Worm (Caenorhabditis elegans) whole organism, L4 larva: ENCODE measurements around the gene ZK643.2.

Source experiments
- F10B5.3 ChIP-seq: sonication (generic microtip); optimal IDR thresholded peaks from 2 replicates; lab custom pipeline; 2016; ENCODE audit warnings: mild to moderate bottlenecking, missing genetic modification characterization, missing compliant biosample characterization
- F26F4.8 ChIP-seq: fragments of 200-800 bp; sonication (Bioruptor generic); conservative IDR thresholded peaks from 2 replicates; pipeline ENCODE4 v1.3.6; 2022; ENCODE audit warnings: missing genetic modification characterization, missing compliant biosample characterization
- T20F7.1 ChIP-seq: fragments of 200-800 bp; sonication (Bioruptor generic); optimal IDR thresholded peaks from 2 replicates; lab custom pipeline; 2018; ENCODE audit warnings: mild to moderate bottlenecking, missing genetic modification characterization, missing compliant biosample characterization
- T26A8.4 ChIP-seq: fragments of 200-800 bp; sonication (Bioruptor generic); IDR thresholded peaks from 2 replicates; pipeline ENCODE4 v1.3.6; 2022; ENCODE audit warnings: missing genetic modification characterization, missing compliant biosample characterization
- Y5F2A.4 ChIP-seq: fragments of 200-800 bp; sonication (Bioruptor generic); optimal IDR thresholded peaks from 2 replicates; lab custom pipeline; 2018; ENCODE audit warnings: mild to moderate bottlenecking, missing genetic modification characterization, missing compliant biosample characterization
- aha-1 ChIP-seq: fragments of 150-350 bp; peaks from one replicate; lab custom pipeline; 2014; ENCODE audit warnings: missing biosample characterization, missing genetic modification characterization
- arid-1 ChIP-seq: fragments of 200-800 bp; sonication (Bioruptor generic); conservative IDR thresholded peaks from 2 replicates; pipeline ENCODE4 v1.3.6; 2022; ENCODE audit warnings: missing genetic modification reagents, missing genetic modification characterization, missing compliant biosample characterization
- ceh-28 ChIP-seq: fragments of 150-350 bp; optimal IDR thresholded peaks from 2 replicates; lab custom pipeline; 2014; ENCODE audit warnings: missing biosample characterization, missing genetic modification reagents, missing genetic modification characterization
- ceh-32 ChIP-seq: sonication (generic microtip); optimal IDR thresholded peaks from 2 replicates; lab custom pipeline; 2016; ENCODE audit warnings: mild to moderate bottlenecking, missing genetic modification characterization, missing compliant biosample characterization; ENCODE audit not compliant: poor library complexity
- ceh-44 ChIP-seq: fragments of 200-800 bp; sonication (Bioruptor generic); IDR thresholded peaks from 2 replicates; pipeline ENCODE4 v1.3.6; 2022; ENCODE audit warnings: missing genetic modification reagents, missing genetic modification characterization, missing compliant biosample characterization
- ceh-62 ChIP-seq: sonication (generic microtip); optimal IDR thresholded peaks from 2 replicates; lab custom pipeline; 2017; ENCODE audit warnings: missing biosample characterization, missing genetic modification characterization
- ceh-82 ChIP-seq: sonication (generic microtip); optimal IDR thresholded peaks from 2 replicates; lab custom pipeline; 2017; ENCODE audit warnings: missing biosample characterization, missing genetic modification characterization
- cey-2 ChIP-seq: sonication (generic microtip); optimal IDR thresholded peaks from 3 replicates; lab custom pipeline; 2017; ENCODE audit warnings: missing genetic modification characterization, mild to moderate bottlenecking, missing compliant biosample characterization, antibody characterized with exemption, borderline replicate concordance; ENCODE audit not compliant: insufficient read depth
- daf-16 ChIP-seq, 3 experiments: sonication (generic microtip); optimal IDR thresholded peaks; 2 replicates each; lab custom pipeline; 2016 to 2017; ENCODE audit warnings: missing genetic modification characterization in 3 of 3, missing genetic modification reagents in 3 of 3, mild to moderate bottlenecking in 2 of 3, missing compliant biosample characterization in 2 of 3, missing biosample characterization in 1 of 3, moderate library complexity in 1 of 3
- daf-19 ChIP-seq: fragments of 200-800 bp; sonication (Bioruptor generic); conservative IDR thresholded peaks from 2 replicates; pipeline ENCODE4 v1.3.6; 2022; ENCODE audit warnings: missing genetic modification characterization, missing compliant biosample characterization
- dmd-8 ChIP-seq: fragments of 200-800 bp; sonication (Bioruptor generic); IDR thresholded peaks from 2 replicates; pipeline ENCODE4 v1.3.6; 2022; ENCODE audit warnings: missing genetic modification characterization, missing compliant biosample characterization
- dpl-1 ChIP-seq: fragments of 150-350 bp; optimal IDR thresholded peaks from 2 replicates; lab custom pipeline; 2014; ENCODE audit warnings: missing biosample characterization, missing genetic modification reagents, missing genetic modification characterization
- duxl-1 ChIP-seq: sonication (generic microtip); optimal IDR thresholded peaks from 2 replicates; lab custom pipeline; 2016; ENCODE audit warnings: mild to moderate bottlenecking, missing genetic modification characterization, moderate library complexity, missing compliant biosample characterization; ENCODE audit not compliant: poor library complexity
- dve-1 ChIP-seq: sonication (generic microtip); optimal IDR thresholded peaks from 2 replicates; lab custom pipeline; 2017; ENCODE audit warnings: antibody characterized with exemption, mild to moderate bottlenecking, missing genetic modification characterization, missing compliant biosample characterization; ENCODE audit not compliant: insufficient read depth
- egl-27 ChIP-seq: sonication (generic microtip); optimal IDR thresholded peaks from 3 replicates; lab custom pipeline; 2017; ENCODE audit warnings: missing biosample characterization, missing genetic modification reagents, missing genetic modification characterization
- egl-43 ChIP-seq: fragments of 200-800 bp; sonication (Bioruptor generic); IDR thresholded peaks from 2 replicates; pipeline ENCODE4 v1.3.6; 2022; ENCODE audit warnings: missing genetic modification reagents, missing genetic modification characterization, missing compliant biosample characterization
- fkh-10 ChIP-seq: fragments of 150-350 bp; optimal IDR thresholded peaks from 2 replicates; lab custom pipeline; 2014; ENCODE audit warnings: missing biosample characterization, missing genetic modification reagents, missing genetic modification characterization
- hlh-11 ChIP-seq: fragments of 200-800 bp; sonication (Bioruptor generic); optimal IDR thresholded peaks from 2 replicates; lab custom pipeline; 2018; ENCODE audit warnings: mild to moderate bottlenecking, missing genetic modification characterization, missing compliant biosample characterization
- hlh-30 ChIP-seq: sonication (generic microtip); optimal IDR thresholded peaks from 2 replicates; lab custom pipeline; 2017; ENCODE audit warnings: antibody characterized with exemption, mild to moderate bottlenecking, missing genetic modification characterization, missing compliant biosample characterization; ENCODE audit not compliant: insufficient read depth
- hmg-1.1 ChIP-seq: fragments of 200-800 bp; sonication (Bioruptor generic); IDR thresholded peaks from 2 replicates; pipeline ENCODE4 v1.3.6; 2022; ENCODE audit warnings: missing genetic modification reagents, missing genetic modification characterization, missing compliant biosample characterization
- lin-38 ChIP-seq: fragments of 200-800 bp; sonication (Bioruptor generic); IDR thresholded peaks from 2 replicates; pipeline ENCODE4 v1.3.6; 2022; ENCODE audit warnings: missing genetic modification reagents, missing genetic modification characterization, missing compliant biosample characterization
- mdl-1 ChIP-seq, 2 experiments: fragments of 150-350 bp in 1 of 2; sonication (generic microtip) in 1 of 2; optimal IDR thresholded peaks; 2 replicates each; lab custom pipeline; 2014 to 2017; ENCODE audit warnings: missing biosample characterization in 2 of 2, missing genetic modification characterization in 2 of 2
- mdt-29 ChIP-seq: fragments of 200-800 bp; sonication (Bioruptor generic); IDR thresholded peaks from 2 replicates; pipeline ENCODE4 v1.3.6; 2022; ENCODE audit warnings: missing genetic modification reagents, missing genetic modification characterization, missing compliant biosample characterization
- nhr-111 ChIP-seq: fragments of 200-800 bp; sonication (Bioruptor generic); optimal IDR thresholded peaks from 2 replicates; lab custom pipeline; 2018; ENCODE audit warnings: mild to moderate bottlenecking, missing genetic modification characterization, missing compliant biosample characterization
- nhr-237 ChIP-seq: sonication (generic microtip); optimal IDR thresholded peaks from 2 replicates; lab custom pipeline; 2017; ENCODE audit warnings: missing biosample characterization, missing genetic modification characterization
- nhr-76 ChIP-seq: fragments of 150-350 bp; optimal IDR thresholded peaks from 2 replicates; lab custom pipeline; 2014; ENCODE audit warnings: missing biosample characterization, missing genetic modification characterization
- nhr-77 ChIP-seq: fragments of 150-350 bp; optimal IDR thresholded peaks from 2 replicates; lab custom pipeline; 2014; ENCODE audit warnings: missing biosample characterization, missing genetic modification characterization
- pqm-1 ChIP-seq: sonication (generic microtip); optimal IDR thresholded peaks from 2 replicates; lab custom pipeline; 2017; ENCODE audit warnings: missing biosample characterization, missing genetic modification characterization
- set-16 ChIP-seq: fragments of 200-800 bp; sonication (Bioruptor generic); IDR thresholded peaks from 2 replicates; pipeline ENCODE4 v1.3.6; 2022; ENCODE audit warnings: missing genetic modification reagents, missing genetic modification characterization, missing compliant biosample characterization
- snpc-4 ChIP-seq: fragments of 150-350 bp; optimal IDR thresholded peaks from 2 replicates; lab custom pipeline; 2014; ENCODE audit warnings: missing biosample characterization, missing genetic modification characterization
- spr-1 ChIP-seq: sonication (generic microtip); optimal IDR thresholded peaks from 2 replicates; lab custom pipeline; 2016; ENCODE audit warnings: mild to moderate bottlenecking, missing genetic modification characterization, missing compliant biosample characterization
- tag-97 ChIP-seq: fragments of 200-800 bp; sonication (Bioruptor generic); IDR thresholded peaks from 2 replicates; pipeline ENCODE4 v1.3.6; 2022; ENCODE audit warnings: missing genetic modification characterization, missing compliant biosample characterization
- tra-1 ChIP-seq: fragments of 200-800 bp; sonication (Bioruptor generic); IDR thresholded peaks from 2 replicates; pipeline ENCODE4 v1.3.6; 2022; ENCODE audit warnings: missing genetic modification reagents, missing genetic modification characterization, missing compliant biosample characterization
- unc-130 ChIP-seq: sonication (generic microtip); optimal IDR thresholded peaks from 2 replicates; lab custom pipeline; 2016; ENCODE audit warnings: missing genetic modification reagents, missing genetic modification characterization, missing compliant biosample characterization
- unc-62 ChIP-seq, 3 experiments: fragments of 150-350 bp in 1 of 3; sonication (generic microtip); optimal IDR thresholded peaks in 2 of 3; peaks in 1 of 3; 1 replicate in 1 of 3; 2 replicates in 2 of 3; lab custom pipeline; 2014 to 2017; ENCODE audit warnings: missing biosample characterization in 3 of 3, missing genetic modification characterization in 3 of 3, missing genetic modification reagents in 3 of 3, missing genotype in 1 of 3
- vab-7 ChIP-seq: fragments of 200-800 bp; sonication (Bioruptor generic); IDR thresholded peaks from 2 replicates; pipeline ENCODE4 v1.3.6; 2022; ENCODE audit warnings: missing genetic modification reagents, missing genetic modification characterization, missing compliant biosample characterization
- zfp-2 ChIP-seq: sonication (generic microtip); optimal IDR thresholded peaks from 2 replicates; lab custom pipeline; 2016; ENCODE audit warnings: mild to moderate bottlenecking, missing genetic modification characterization, missing compliant biosample characterization
- ztf-7 ChIP-seq: fragments of 150-350 bp; optimal IDR thresholded peaks from 2 replicates; lab custom pipeline; 2014; ENCODE audit warnings: missing biosample characterization, missing genetic modification characterization

ZK643.2 gene

DNA sequence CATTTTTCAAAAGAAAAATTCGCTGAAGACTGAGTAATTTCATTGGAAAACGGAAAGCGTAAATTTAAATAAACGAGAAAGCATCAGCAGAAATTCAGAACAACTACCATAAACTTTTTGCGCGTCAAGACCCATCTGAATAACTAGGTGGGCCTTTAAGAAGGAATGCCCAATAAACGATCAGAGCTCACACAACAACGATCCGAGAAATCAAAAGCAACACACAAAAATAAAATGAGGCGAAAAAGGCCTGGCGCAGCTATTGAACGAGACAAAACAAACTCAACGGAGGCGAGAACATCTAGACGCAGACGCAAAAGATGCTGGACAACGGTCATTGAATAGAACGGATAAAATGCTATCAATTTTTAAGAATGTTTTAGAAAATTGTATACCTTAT lies 42.5 kb downstream of the ZK643.2 start:
- no peak for TF ChIP-seq mdt-29
- TF ChIP-seq aha-1 (tag; lab: Kevin White, UChicago) = peak; percentile 57
- no peak for TF ChIP-seq mdl-1 (tag; optimal IDR thresholded peaks at IDR 0.05; lab: Kevin White, UChicago)
- TF ChIP-seq nhr-77 (tag; lab: Kevin White, UChicago) = no peak
- peak in 1 of 2 experiments; percentile 91 for TF ChIP-seq unc-62 (GFP tag; optimal IDR thresholded peaks at IDR 0.05 in 1 of 2; lab: Kevin White, UChicago)
- TF ChIP-seq unc-62 (tag; optimal IDR thresholded peaks at IDR 0.05; lab: Kevin White, UChicago) = no peak
- peak; percentile 5 for TF ChIP-seq dve-1
- no peak for TF ChIP-seq ceh-82 (tag; lab: Kevin White, UChicago)
- no peak for TF ChIP-seq nhr-76 (tag; lab: Kevin White, UChicago)
- no peak for TF ChIP-seq hmg-1.1 (GFP tag; lab: Robert Waterston, UW)
- TF ChIP-seq ceh-44 (GFP tag; lab: Robert Waterston, UW) = no peak

DNA sequence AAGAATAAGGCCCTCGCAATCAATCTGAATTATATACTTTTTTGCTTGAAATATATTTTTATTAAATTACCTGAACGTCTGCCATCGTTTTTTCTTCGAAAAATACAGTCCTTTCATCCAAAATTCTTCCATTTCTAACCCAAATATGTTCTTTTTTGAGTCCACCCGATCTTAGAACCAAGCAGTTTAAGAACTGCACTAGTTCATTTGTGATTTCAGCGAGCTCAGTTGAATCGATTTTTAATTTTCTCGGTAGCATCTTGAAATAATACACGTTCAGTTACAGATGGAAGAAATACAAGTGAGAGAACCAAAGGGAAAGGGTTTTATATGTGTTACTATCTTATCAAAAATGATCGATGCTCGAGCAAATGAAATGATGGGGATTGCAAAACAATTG lies 43.2 kb downstream of the ZK643.2 start, which contains the start of gene F59B2.3:
TSS of gene F59B2.3 (minus strand) at position 259 of the 400 bp plus-strand sequence.
- TF ChIP-seq egl-43 (no peak), pqm-1 (peak; percentile 35), aha-1 (tag; lab: Kevin White, UChicago) (peak; percentile 68), ceh-82 (tag; lab: Kevin White, UChicago) (no peak), ceh-28 (tag; lab: Kevin White, UChicago) (no peak), lin-38 (0 out of 2 replicates have a peak, but pooled peaks have one; percentile 6), arid-1 (GFP tag; lab: Robert Waterston, UW) (0 out of 2 replicates have a peak, but pooled peaks have one; percentile 25), Y5F2A.4 (GFP tag; lab: Kevin White, UChicago) (peak; percentile 4), daf-16 (GFP tag; optimal IDR thresholded peaks at IDR 0.05; lab: Kevin White, UChicago) (no peak), daf-16 (tag; optimal IDR thresholded peaks at IDR 0.05; lab: Kevin White, UChicago) (no peak)

DNA sequence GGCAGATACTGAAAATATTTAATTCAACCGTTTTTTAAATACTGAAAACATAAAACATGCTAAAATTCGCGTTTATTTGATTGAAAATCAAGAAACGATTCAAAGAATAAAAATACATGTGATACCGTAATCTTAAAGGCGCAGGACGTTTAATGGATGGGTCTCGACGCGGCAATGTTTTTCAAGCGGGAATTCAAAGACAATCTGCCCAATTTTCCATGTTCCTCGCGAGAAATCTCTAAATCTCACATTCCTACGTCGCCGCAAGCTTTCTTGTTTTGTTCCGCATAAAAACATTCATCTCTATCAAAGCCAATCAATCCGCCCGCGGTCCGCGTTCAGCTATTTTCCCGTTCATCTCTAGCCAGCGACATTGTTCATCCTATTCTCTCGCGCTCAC lies 45.2 kb downstream of the ZK643.2 start:
- TF ChIP-seq ceh-62 (tag; lab: Kevin White, UChicago) = no peak
- TF ChIP-seq aha-1 (tag; lab: Kevin White, UChicago) = peak; percentile 51
- 0 out of 2 replicates have a peak, but pooled peaks have one; percentile 13 for TF ChIP-seq lin-38
- TF ChIP-seq, all 104 proteins: peak for 2

DNA sequence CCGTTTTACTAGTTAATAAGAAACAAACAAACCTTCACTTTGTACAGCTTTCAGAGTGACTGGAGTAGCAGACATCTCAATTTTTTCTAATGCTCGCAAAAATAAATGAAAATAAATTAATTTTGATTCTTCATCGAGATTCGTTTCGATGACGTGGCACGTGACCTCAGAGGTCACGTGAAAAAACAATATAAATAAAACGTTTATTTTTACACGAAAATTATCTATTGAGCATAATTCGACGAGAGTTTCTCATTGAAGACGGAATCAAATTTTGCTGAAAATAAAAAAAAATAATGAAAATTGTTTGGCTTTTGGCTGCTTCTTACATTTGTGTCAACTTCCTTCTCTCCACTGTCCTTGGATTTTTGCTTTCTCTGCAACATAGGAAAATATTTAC lies 45.6 kb downstream of the ZK643.2 start, which contains the start of gene rpn-6.2:
TSS of gene rpn-6.2 (minus strand) at position 101 of the 400 bp plus-strand sequence.
- no peak for TF ChIP-seq snpc-4 (tag; lab: Kevin White, UChicago)
- no peak for TF ChIP-seq F10B5.3 (tag; lab: Kevin White, UChicago)
- no peak for TF ChIP-seq T26A8.4
- TF ChIP-seq spr-1 (tag; lab: Kevin White, UChicago) = no peak
- TF ChIP-seq dpl-1 = no peak
- TF ChIP-seq tra-1 (GFP tag; lab: Robert Waterston, UW) = no peak
- TF ChIP-seq daf-19 (GFP tag; lab: Robert Waterston, UW) = no peak
- TF ChIP-seq daf-16 (GFP tag; optimal IDR thresholded peaks at IDR 0.05; lab: Kevin White, UChicago) = no peak
- TF ChIP-seq daf-16 (tag; optimal IDR thresholded peaks at IDR 0.05; lab: Kevin White, UChicago) = no peak
- TF ChIP-seq cey-2 (tag; lab: Kevin White, UChicago) = no peak
- TF ChIP-seq ceh-82 (tag; lab: Kevin White, UChicago) = no peak
- TF ChIP-seq unc-130 (GFP tag; lab: Kevin White, UChicago) = no peak
- TF ChIP-seq ceh-32 (tag; lab: Kevin White, UChicago) = no peak
- TF ChIP-seq tag-97 (GFP tag; lab: Robert Waterston, UW) = no peak
- TF ChIP-seq fkh-10 (GFP tag; lab: Kevin White, UChicago) = no peak
- no peak for TF ChIP-seq nhr-237
- no peak for TF ChIP-seq hlh-30 (tag; lab: Kevin White, UChicago)

DNA sequence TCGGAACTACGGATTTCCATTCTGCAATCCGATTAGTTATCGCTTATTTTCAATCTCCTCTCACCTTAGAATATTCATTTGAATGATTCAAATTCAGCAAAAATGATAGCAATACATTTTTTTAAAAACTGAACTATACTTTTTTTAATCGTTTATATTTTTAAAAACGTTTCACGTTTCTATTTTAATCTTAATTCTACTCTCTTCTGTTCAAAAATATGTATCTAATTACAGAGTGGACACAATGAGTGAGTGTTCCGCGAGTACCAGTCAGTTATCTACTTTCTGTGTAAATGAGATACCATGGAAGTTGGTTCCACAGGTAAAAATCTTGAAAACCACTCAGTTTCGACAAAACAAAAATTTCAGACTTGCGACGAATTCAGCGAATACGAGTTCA lies 46.2 kb downstream of the ZK643.2 start, which contains the start of the genes F59B2.15 and zif-1:
TSS of gene F59B2.15 (minus strand) at position 101 of the 400 bp plus-strand sequence.
TSS of gene zif-1 (plus strand) at position 235 of the 400 bp plus-strand sequence.
- TF ChIP-seq F26F4.8 (GFP tag; lab: Robert Waterston, UW) = no peak
- no peak for TF ChIP-seq duxl-1 (tag; lab: Kevin White, UChicago)
- no peak for TF ChIP-seq egl-27
- TF ChIP-seq vab-7 (GFP tag; lab: Robert Waterston, UW) = no peak
- no peak for TF ChIP-seq egl-43
- no peak for TF ChIP-seq hlh-11
- no peak for TF ChIP-seq ztf-7
- TF ChIP-seq dmd-8 = no peak
- no peak for TF ChIP-seq mdt-29
- TF ChIP-seq set-16 (GFP tag; lab: Robert Waterston, UW) = no peak
- no peak for TF ChIP-seq nhr-111
- TF ChIP-seq unc-130 (GFP tag; lab: Kevin White, UChicago) = no peak
- TF ChIP-seq T20F7.1 (GFP tag; lab: Kevin White, UChicago) = no peak
- no peak for TF ChIP-seq zfp-2 (tag; lab: Kevin White, UChicago)
